Worm (Caenorhabditis elegans) whole organism, late embryonic: ENCODE measurements around the gene F13A7.12.
A peak's percentile ranks its signal among the peaks of the same experiment; 100 is the strongest.
"Not testable (repeated sequence)": the region's sequence is repeated elsewhere in the genome, so short reads cannot be mapped to it uniquely, and the experiment has no call there.

Experiments
- F13H6.1 ChIP-seq: sonication (generic microtip); optimal IDR thresholded peaks from 2 replicates; lab custom pipeline; 2016; ENCODE audit warnings: missing genetic modification characterization, missing compliant biosample characterization
- K02D7.2 ChIP-seq: sonication (generic microtip); optimal IDR thresholded peaks from 2 replicates; lab custom pipeline; 2017; ENCODE audit warnings: mild to moderate bottlenecking, missing genetic modification characterization, missing compliant biosample characterization
- K09A11.1 ChIP-seq: sonication (generic microtip); optimal IDR thresholded peaks from 2 replicates; lab custom pipeline; 2017; ENCODE audit warnings: antibody characterized with exemption, mild to moderate bottlenecking, missing genetic modification characterization, missing compliant biosample characterization; ENCODE audit not compliant: insufficient read depth
- T23F11.4 ChIP-seq: fragments of 200-800 bp; sonication (Bioruptor generic); optimal IDR thresholded peaks from 2 replicates; lab custom pipeline; 2018; ENCODE audit warnings: mild to moderate bottlenecking, missing genetic modification characterization, missing compliant biosample characterization
- ahr-1 ChIP-seq: sonication (generic microtip); optimal IDR thresholded peaks from 2 replicates; lab custom pipeline; 2016; ENCODE audit warnings: missing genetic modification characterization, missing compliant biosample characterization
- ama-1 ChIP-seq: fragments of 150-350 bp; optimal IDR thresholded peaks from 2 replicates; lab custom pipeline; 2014
- ceh-14 ChIP-seq: sonication (generic microtip); optimal IDR thresholded peaks from 2 replicates; lab custom pipeline; 2016; ENCODE audit warnings: missing genotype, missing genetic modification characterization, missing compliant biosample characterization
- ceh-18 ChIP-seq: sonication (generic microtip); optimal IDR thresholded peaks from 2 replicates; lab custom pipeline; 2016; ENCODE audit warnings: missing genetic modification characterization, missing compliant biosample characterization
- ceh-19 ChIP-seq: fragments of 200-800 bp; sonication (Bioruptor generic); optimal IDR thresholded peaks from 2 replicates; lab custom pipeline; 2018; ENCODE audit warnings: mild to moderate bottlenecking, missing genetic modification characterization, missing compliant biosample characterization
- ceh-22 ChIP-seq: sonication (generic microtip); optimal IDR thresholded peaks from 2 replicates; lab custom pipeline; 2017; ENCODE audit warnings: missing biosample characterization, missing genetic modification characterization
- ceh-24 ChIP-seq: sonication (generic microtip); optimal IDR thresholded peaks from 2 replicates; lab custom pipeline; 2016; ENCODE audit warnings: mild to moderate bottlenecking, missing genetic modification characterization, missing compliant biosample characterization
- ceh-9 ChIP-seq: sonication (generic microtip); optimal IDR thresholded peaks from 2 replicates; lab custom pipeline; 2016; ENCODE audit warnings: mild to moderate bottlenecking, missing genetic modification characterization, inconsistent platforms, missing compliant biosample characterization
- dve-1 ChIP-seq: sonication (generic microtip); optimal IDR thresholded peaks from 2 replicates; lab custom pipeline; 2017; ENCODE audit warnings: antibody characterized with exemption, mild to moderate bottlenecking, missing genetic modification characterization, missing compliant biosample characterization
- elt-2 ChIP-seq: sonication (generic microtip); optimal IDR thresholded peaks from 2 replicates; lab custom pipeline; 2016; ENCODE audit warnings: missing genetic modification reagents, missing genetic modification characterization, missing compliant biosample characterization
- ets-4 ChIP-seq: sonication (generic microtip); optimal IDR thresholded peaks from 2 replicates; lab custom pipeline; 2016; ENCODE audit warnings: missing genetic modification characterization, missing compliant biosample characterization
- eyg-1 ChIP-seq: sonication (generic microtip); optimal IDR thresholded peaks from 2 replicates; lab custom pipeline; 2016; ENCODE audit warnings: missing genotype, missing genetic modification characterization, missing compliant biosample characterization
- fkh-10 ChIP-seq: fragments of 150-350 bp; optimal IDR thresholded peaks from 2 replicates; lab custom pipeline; 2014; ENCODE audit warnings: missing biosample characterization, missing genetic modification reagents, missing genetic modification characterization
- gmeb-2 ChIP-seq: sonication (generic microtip); optimal IDR thresholded peaks from 2 replicates; lab custom pipeline; 2016; ENCODE audit warnings: missing genetic modification characterization, inconsistent platforms, missing compliant biosample characterization
- hlh-13 ChIP-seq: fragments of 200-800 bp; sonication (Bioruptor generic); optimal IDR thresholded peaks from 2 replicates; lab custom pipeline; 2018; ENCODE audit warnings: mild to moderate bottlenecking, missing genetic modification characterization, missing compliant biosample characterization
- hlh-30 ChIP-seq: sonication (generic microtip); optimal IDR thresholded peaks from 2 replicates; lab custom pipeline; 2017; ENCODE audit warnings: antibody characterized with exemption, missing genetic modification characterization, missing compliant biosample characterization; ENCODE audit not compliant: insufficient read depth
- hlh-6 ChIP-seq: sonication (generic microtip); optimal IDR thresholded peaks from 2 replicates; lab custom pipeline; 2016; ENCODE audit warnings: missing genotype, missing genetic modification characterization, missing compliant biosample characterization
- madf-2 ChIP-seq: sonication (generic microtip); optimal IDR thresholded peaks from 2 replicates; lab custom pipeline; 2017; ENCODE audit warnings: missing genetic modification characterization, missing compliant biosample characterization
- mec-3 ChIP-seq: sonication (generic microtip); optimal IDR thresholded peaks from 2 replicates; lab custom pipeline; 2016; ENCODE audit warnings: borderline replicate concordance, missing genetic modification characterization, missing compliant biosample characterization
- nfya-1 ChIP-seq: sonication (generic microtip); optimal IDR thresholded peaks from 2 replicates; lab custom pipeline; 2017; ENCODE audit warnings: missing genetic modification characterization, mild to moderate bottlenecking, missing compliant biosample characterization, antibody characterized with exemption, moderate library complexity
- nhr-11 ChIP-seq: fragments of 150-350 bp; optimal IDR thresholded peaks from 2 replicates; lab custom pipeline; 2014; ENCODE audit warnings: missing biosample characterization, missing genetic modification characterization
- nhr-232 ChIP-seq: sonication (generic microtip); optimal IDR thresholded peaks from 2 replicates; lab custom pipeline; 2016; ENCODE audit warnings: missing genetic modification characterization, missing compliant biosample characterization
- pat-9 ChIP-seq: fragments of 200-800 bp; sonication (Bioruptor generic); optimal IDR thresholded peaks from 2 replicates; lab custom pipeline; 2018; ENCODE audit warnings: mild to moderate bottlenecking, missing genetic modification characterization, moderate library complexity, missing compliant biosample characterization
- pha-4 ChIP-seq: fragments of 150-350 bp; optimal IDR thresholded peaks from 2 replicates; lab custom pipeline; 2018; ENCODE audit warnings: missing biosample characterization, missing genetic modification reagents, missing genetic modification characterization
- sdc-2 ChIP-seq: sonication (generic microtip); optimal IDR thresholded peaks from 2 replicates; lab custom pipeline; 2016; ENCODE audit warnings: missing genotype, missing genetic modification characterization, missing compliant biosample characterization
- sox-4 ChIP-seq: sonication (generic microtip); optimal IDR thresholded peaks from 2 replicates; lab custom pipeline; 2017; ENCODE audit warnings: mild to moderate bottlenecking, missing genetic modification characterization, inconsistent platforms, missing compliant biosample characterization
- tbx-2 ChIP-seq: sonication (generic microtip); optimal IDR thresholded peaks from 2 replicates; lab custom pipeline; 2016; ENCODE audit warnings: missing genetic modification characterization, missing compliant biosample characterization
- tbx-7 ChIP-seq: sonication (generic microtip); optimal IDR thresholded peaks from 2 replicates; lab custom pipeline; 2016; ENCODE audit warnings: missing genotype, missing genetic modification characterization, missing compliant biosample characterization
- ttx-3 ChIP-seq: sonication (generic microtip); optimal IDR thresholded peaks from 2 replicates; lab custom pipeline; 2016; ENCODE audit warnings: missing genetic modification reagents, missing genetic modification characterization, missing compliant biosample characterization
- unc-55 ChIP-seq: sonication (generic microtip); optimal IDR thresholded peaks from 2 replicates; lab custom pipeline; 2017; ENCODE audit warnings: missing biosample characterization, missing genetic modification reagents, missing genetic modification characterization
- ztf-16 ChIP-seq: sonication (generic microtip); optimal IDR thresholded peaks from 2 replicates; lab custom pipeline; 2017; ENCODE audit warnings: missing genetic modification characterization, missing compliant biosample characterization

Gene F13A7.12

ce11 chrV:16383729-16384128 lies 12.1 kb upstream of the F13A7.12 start, which contains the start of gene F13A7.7:
Gene F13A7.7, minus strand, starts transcription at chrV:16383829.
- TF ChIP-seq T23F11.4 (GFP tag; lab: Kevin White, UChicago); nhr-232 (tag; lab: Kevin White, UChicago); hlh-13 (GFP tag; lab: Kevin White, UChicago): not testable (repeated sequence)

DNA sequence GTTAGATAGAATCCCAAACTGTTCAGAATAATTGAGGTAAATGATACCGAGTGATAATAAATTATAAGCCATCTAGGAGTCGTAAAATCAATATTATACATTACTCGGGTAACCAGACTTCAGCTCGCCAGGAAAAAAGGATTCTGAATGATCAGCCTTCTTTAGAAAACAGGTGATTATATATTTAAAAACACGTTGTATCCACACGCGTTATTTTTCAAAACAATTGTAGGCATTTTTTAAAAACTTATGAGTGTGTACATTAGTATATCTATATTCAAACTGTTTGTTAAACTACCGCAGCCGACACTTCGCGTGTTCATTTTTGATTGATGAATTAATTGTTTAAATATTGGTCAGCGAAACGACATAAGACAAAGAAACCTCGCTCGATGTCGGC lies 7.6 kb upstream of the F13A7.12 start, which contains the start of gene sri-65:
Gene sri-65, minus strand, starts transcription at position 101 of the 400 bp plus-strand sequence.
- TF ChIP-seq tbx-7 (no peak), nhr-232 (tag; lab: Kevin White, UChicago) (no peak), K09A11.1 (tag; lab: Kevin White, UChicago) (no peak), F13H6.1 (tag; lab: Kevin White, UChicago) (no peak), mec-3 (tag; lab: Kevin White, UChicago) (no peak), unc-55 (GFP tag; lab: Kevin White, UChicago) (no peak), hlh-30 (tag; lab: Kevin White, UChicago) (no peak), ceh-18 (tag; lab: Kevin White, UChicago) (no peak), gmeb-2 (tag; lab: Kevin White, UChicago) (no peak), ceh-19 (GFP tag; lab: Kevin White, UChicago) (no peak), ahr-1 (no peak), madf-2 (tag; lab: Kevin White, UChicago) (no peak), nhr-11 (no peak), pha-4 (tag; lab: Kevin White, UChicago) (no peak)
- TF ChIP-seq, all 69 proteins: peak for 0

- TF ChIP-seq sdc-2 (tag; lab: Kevin White, UChicago), result no peak
- no peak for TF ChIP-seq ceh-24
- no peak for TF ChIP-seq ets-4 (tag; lab: Kevin White, UChicago)
- TF ChIP-seq fkh-10 (GFP tag; lab: Kevin White, UChicago), result no peak
- no peak for TF ChIP-seq dve-1 (tag; lab: Kevin White, UChicago)
- TF ChIP-seq eyg-1 (tag; lab: Kevin White, UChicago), result no peak
- TF ChIP-seq pat-9 (tag; lab: Kevin White, UChicago), result no peak
- no peak for TF ChIP-seq hlh-30 (tag; lab: Kevin White, UChicago)
- no peak for TF ChIP-seq ceh-9 (tag; lab: Kevin White, UChicago)
- TF ChIP-seq tbx-2 (tag; lab: Kevin White, UChicago), result no peak
- TF ChIP-seq sox-4 (tag; lab: Kevin White, UChicago), result no peak
- TF ChIP-seq unc-55 (GFP tag; lab: Kevin White, UChicago), result no peak
- no peak for TF ChIP-seq ceh-14 (tag; lab: Kevin White, UChicago)
- TF ChIP-seq ceh-18 (tag; lab: Kevin White, UChicago), result no peak
- TF ChIP-seq gmeb-2 (tag; lab: Kevin White, UChicago), result no peak
- no peak for TF ChIP-seq K02D7.2 (tag; lab: Kevin White, UChicago)
- no peak for TF ChIP-seq ama-1 (lab: Kevin White, UChicago)
- no peak for TF ChIP-seq ttx-3 (tag; lab: Kevin White, UChicago)
- TF ChIP-seq ztf-16 (tag; lab: Kevin White, UChicago), result no peak
These were observed 5.2 kb upstream of the F13A7.12 start, which contains the start of gene gst-44 for ce11 chrV:16390655-16391054. Gene gst-44, plus strand, starts transcription at chrV:16390891.

DNA sequence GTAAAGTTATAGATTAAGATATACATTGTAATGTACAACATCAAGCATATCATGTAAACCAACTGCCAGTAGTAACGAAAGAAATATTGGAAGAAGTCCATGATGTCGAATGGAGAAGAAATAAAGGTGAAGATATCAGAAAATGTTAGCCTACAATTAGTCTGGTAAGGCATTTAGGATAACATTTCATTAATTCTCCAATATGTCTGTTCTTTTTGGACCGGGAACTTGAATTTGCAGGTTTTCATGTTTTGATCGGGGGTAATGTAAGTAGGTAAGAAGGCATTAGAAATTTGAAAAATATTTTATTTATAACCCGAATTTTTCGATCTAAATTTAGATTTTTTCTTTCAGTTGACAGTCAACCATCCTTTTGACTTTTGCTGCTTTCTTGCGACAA lies 2.1 kb upstream of the F13A7.12 start, which contains the start of gene srd-63:
Gene srd-63, minus strand, starts transcription at position 101 of the 400 bp plus-strand sequence.
- TF ChIP-seq ceh-22 (tag; lab: Kevin White, UChicago) (no peak), mec-3 (tag; lab: Kevin White, UChicago) (no peak), F13H6.1 (tag; lab: Kevin White, UChicago) (no peak), eyg-1 (tag; lab: Kevin White, UChicago) (no peak)

- TF ChIP-seq hlh-6 (tag; lab: Kevin White, UChicago) (no peak), nfya-1 (no peak), elt-2 (tag; lab: Kevin White, UChicago) (peak; percentile 4)
- TF ChIP-seq, all 69 proteins: peak for 1
These were observed 708 bp upstream of the F13A7.12 start, which contains the start of gene F13A7.11 for ce11 chrV:16395131-16395530. Gene F13A7.11, minus strand, starts transcription at chrV:16395304.
